Fruit fly (Drosophila melanogaster): Measurements from ENCODE around the gene ana1.

- TF ChIP-seq CG8159 (tag; optimal IDR thresholded peaks at IDR 0.05): no peak
- TF ChIP-seq CG12605 (GFP tag; IDR thresholded peaks at IDR 0.05): no peak
- TF ChIP-seq CG13204 (GFP tag; optimal IDR thresholded peaks at IDR 0.05): no peak
These were observed 15.6 kb upstream of the ana1 start, which contains the start of the genes nAChRbeta2 and DZIP1 for dm6 chr3R:24514652-24515328.
